Fruit fly (Drosophila melanogaster) whole organism, embryonic: Measurements from ENCODE around the gene CG31921.
A peak's percentile ranks its signal among the peaks of the same experiment; 100 is the strongest.

Experiments used
- Abd-B ChIP-seq: fragments of 200-800 bp; sonication (Bioruptor generic); optimal IDR thresholded peaks from 2 replicates; lab custom pipeline; 2018; ENCODE audit warnings: missing biosample characterization, mild to moderate bottlenecking, missing genetic modification characterization, moderate library complexity
- Adf1 ChIP-seq: fragments of 200-800 bp; sonication (Bioruptor generic); IDR thresholded peaks from 2 replicates; pipeline ENCODE4 v1.3.6; 2022; ENCODE audit warnings: missing biosample characterization, missing genetic modification characterization
- CG10431 ChIP-seq: fragments of 200-800 bp; sonication (Bioruptor generic); optimal IDR thresholded peaks from 3 replicates; lab custom pipeline; 2018; ENCODE audit warnings: missing biosample characterization, mild to moderate bottlenecking, missing genetic modification characterization
- CG11696 ChIP-seq: fragments of 200-800 bp; sonication (Bioruptor generic); IDR thresholded peaks from 2 replicates; pipeline ENCODE4 v1.3.6; 2022; ENCODE audit warnings: missing biosample characterization, missing genetic modification characterization
- CG12769 ChIP-seq: fragments of 200-800 bp; sonication (Bioruptor generic); optimal IDR thresholded peaks from 2 replicates; lab custom pipeline; 2019; ENCODE audit warnings: missing biosample characterization, mild to moderate bottlenecking, missing genetic modification characterization, moderate library complexity
- CG13894 ChIP-seq: fragments of 200-800 bp; sonication (Bioruptor generic); optimal IDR thresholded peaks from 3 replicates; lab custom pipeline; 2018; ENCODE audit warnings: missing biosample characterization, mild to moderate bottlenecking, missing genetic modification characterization, moderate library complexity
- CG14710 ChIP-seq: fragments of 200-800 bp; sonication (Bioruptor generic); optimal IDR thresholded peaks from 3 replicates; lab custom pipeline; 2019; ENCODE audit warnings: missing biosample characterization, mild to moderate bottlenecking, missing genetic modification characterization, moderate library complexity
- CG14860 ChIP-seq: fragments of 200-800 bp; sonication (Bioruptor generic); IDR thresholded peaks from 3 replicates; pipeline ENCODE4 v1.3.6; 2022; ENCODE audit warnings: missing biosample characterization, missing genetic modification characterization; ENCODE audit not compliant: partially characterized antibody
- CG31224 ChIP-seq: fragments of 200-800 bp; sonication (Bioruptor generic); IDR thresholded peaks from 2 replicates; pipeline ENCODE4 v1.3.6; 2022; ENCODE audit warnings: missing biosample characterization, missing genetic modification characterization
- CG32532 ChIP-seq: fragments of 200-800 bp; sonication (Bioruptor generic); IDR thresholded peaks from 2 replicates; pipeline ENCODE4 v1.3.6; 2022; ENCODE audit warnings: missing biosample characterization, missing genetic modification characterization
- CG33557 ChIP-seq: fragments of 200-800 bp; sonication (Bioruptor generic); optimal IDR thresholded peaks from 2 replicates; lab custom pipeline; 2019; ENCODE audit warnings: missing biosample characterization, mild to moderate bottlenecking, missing genetic modification characterization, moderate library complexity
- CG3838 ChIP-seq: fragments of 200-800 bp; sonication (Bioruptor generic); optimal IDR thresholded peaks from 3 replicates; lab custom pipeline; 2016; ENCODE audit warnings: missing biosample characterization, missing genetic modification characterization
- CG6654 ChIP-seq: fragments of 200-800 bp; sonication (Bioruptor generic); optimal IDR thresholded peaks from 2 replicates; lab custom pipeline; 2017; ENCODE audit warnings: missing biosample characterization, mild to moderate bottlenecking, missing genetic modification characterization
- CG6689 ChIP-seq: fragments of 200-800 bp; sonication (Bioruptor generic); IDR thresholded peaks from 2 replicates; pipeline ENCODE4 v1.3.6; 2022; ENCODE audit warnings: missing biosample characterization, missing genetic modification characterization
- CG7786 ChIP-seq: fragments of 200-800 bp; sonication (Bioruptor generic); optimal IDR thresholded peaks from 2 replicates; lab custom pipeline; 2016; ENCODE audit warnings: missing biosample characterization, missing genetic modification characterization
- CG7963 ChIP-seq: fragments of 200-800 bp; sonication (Bioruptor generic); IDR thresholded peaks from 3 replicates; pipeline ENCODE4 v1.3.6; 2022; ENCODE audit warnings: missing biosample characterization, missing genetic modification characterization; ENCODE audit not compliant: partially characterized antibody
- CHES-1-like ChIP-seq: fragments of 200-800 bp; sonication (Bioruptor generic); optimal IDR thresholded peaks from 2 replicates; lab custom pipeline; 2016; ENCODE audit warnings: missing biosample characterization, missing genetic modification characterization
- D ChIP-seq, 2 experiments: fragments of 200-800 bp in 1 of 2; fragments of >200 bp in 1 of 2; sonication (Bioruptor generic) in 1 of 2; optimal IDR thresholded peaks; 2 replicates in 1 of 2; 3 replicates in 1 of 2; lab custom pipeline; 2017; ENCODE audit warnings: mild to moderate bottlenecking in 1 of 2, missing biosample characterization in 1 of 2, missing genetic modification characterization in 1 of 2, missing genetic modification reagents in 1 of 2
- Dref ChIP-seq: fragments of 200-800 bp; sonication (Bioruptor generic); IDR thresholded peaks from 2 replicates; pipeline ENCODE4 v1.3.6; 2022; ENCODE audit warnings: missing biosample characterization, missing genetic modification characterization
- Hand ChIP-seq: fragments of 200-800 bp; sonication (Bioruptor generic); optimal IDR thresholded peaks from 2 replicates; lab custom pipeline; 2017; ENCODE audit warnings: mild to moderate bottlenecking, missing biosample characterization, missing genetic modification reagents, missing genetic modification characterization
- Jarid2 ChIP-seq: fragments of 200-800 bp; sonication (Bioruptor generic); optimal IDR thresholded peaks from 3 replicates; lab custom pipeline; 2017; ENCODE audit warnings: mild to moderate bottlenecking, missing biosample characterization, missing genetic modification reagents, missing genetic modification characterization
- Mes4 ChIP-seq: fragments of 200-800 bp; sonication (Bioruptor generic); optimal IDR thresholded peaks from 2 replicates; lab custom pipeline; 2016; ENCODE audit warnings: missing biosample characterization, missing genetic modification characterization
- Mrtf ChIP-seq: fragments of 200-800 bp; sonication (Bioruptor generic); IDR thresholded peaks from 3 replicates; pipeline ENCODE4 v1.3.6; 2022; ENCODE audit warnings: missing biosample characterization, missing genetic modification characterization
- NC2β ChIP-seq: fragments of 200-800 bp; sonication (Bioruptor generic); optimal IDR thresholded peaks from 2 replicates; lab custom pipeline; 2016; ENCODE audit warnings: missing biosample characterization, missing genetic modification characterization
- NFAT ChIP-seq: fragments of 200-800 bp; sonication (Bioruptor generic); IDR thresholded peaks from 2 replicates; pipeline ENCODE4 v1.3.6; 2022; ENCODE audit warnings: missing biosample characterization, missing genetic modification characterization
- Spps ChIP-seq: fragments of 200-800 bp; sonication (Bioruptor generic); optimal IDR thresholded peaks from 2 replicates; lab custom pipeline; 2018; ENCODE audit warnings: missing biosample characterization, mild to moderate bottlenecking, missing genetic modification characterization
- Trl ChIP-seq, 3 experiments: fragments of >200 bp in 2 of 3; fragments of 200-800 bp in 1 of 3; sonication (Bioruptor generic) in 1 of 3; optimal IDR thresholded peaks; 2 replicates in 1 of 3; 3 replicates in 2 of 3; lab custom pipeline; 2016 to 2017; ENCODE audit warnings: missing biosample characterization in 1 of 3, missing genetic modification characterization in 1 of 3
- az2 ChIP-seq: fragments of 200-800 bp; sonication (Bioruptor generic); optimal IDR thresholded peaks from 3 replicates; lab custom pipeline; 2016; ENCODE audit warnings: missing biosample characterization, missing genetic modification characterization
- chif ChIP-seq, 2 experiments: fragments of 200-800 bp; sonication (Bioruptor generic); optimal IDR thresholded peaks; 3 replicates each; lab custom pipeline; 2016; ENCODE audit warnings: missing biosample characterization in 2 of 2, missing genetic modification characterization in 2 of 2
- ci ChIP-seq: fragments of 200-800 bp; sonication (Bioruptor generic); IDR thresholded peaks from 3 replicates; pipeline ENCODE4 v1.3.6; 2022; ENCODE audit warnings: missing biosample characterization, missing genetic modification characterization
- dmrt11E ChIP-seq: fragments of 200-800 bp; sonication (Bioruptor generic); optimal IDR thresholded peaks from 3 replicates; lab custom pipeline; 2018; ENCODE audit warnings: missing biosample characterization, mild to moderate bottlenecking, missing genetic modification characterization, moderate library complexity
- emc ChIP-seq: fragments of 200-800 bp; sonication (Bioruptor generic); optimal IDR thresholded peaks from 2 replicates; lab custom pipeline; 2016; ENCODE audit warnings: missing biosample characterization, missing genetic modification characterization
- ems ChIP-seq: fragments of 200-800 bp; sonication (Bioruptor generic); optimal IDR thresholded peaks from 3 replicates; lab custom pipeline; 2016; ENCODE audit warnings: missing biosample characterization, missing genetic modification characterization
- fu2 ChIP-seq: fragments of 200-800 bp; sonication (Bioruptor generic); optimal IDR thresholded peaks from 2 replicates; lab custom pipeline; 2016; ENCODE audit warnings: missing biosample characterization, missing genetic modification characterization
- gt ChIP-seq: fragments of 200-800 bp; sonication (Bioruptor generic); IDR thresholded peaks from 2 replicates; pipeline ENCODE4 v1.3.6; 2022; ENCODE audit warnings: missing biosample characterization, missing genetic modification characterization
- inv ChIP-seq: fragments of 200-800 bp; sonication (Bioruptor generic); IDR thresholded peaks from 2 replicates; pipeline ENCODE4 v1.3.6; 2022; ENCODE audit warnings: missing biosample characterization, missing genetic modification characterization; ENCODE audit not compliant: partially characterized antibody
- nerfin-1 ChIP-seq: fragments of 200-800 bp; sonication (Bioruptor generic); optimal IDR thresholded peaks from 3 replicates; lab custom pipeline; 2019; ENCODE audit warnings: missing biosample characterization, mild to moderate bottlenecking, missing genetic modification characterization, moderate library complexity
- phol ChIP-seq: fragments of 200-800 bp; sonication (Bioruptor generic); optimal IDR thresholded peaks from 3 replicates; lab custom pipeline; 2018; ENCODE audit warnings: missing biosample characterization, mild to moderate bottlenecking, missing genetic modification characterization, moderate library complexity
- pzg ChIP-seq: fragments of 200-800 bp; sonication (Bioruptor generic); optimal IDR thresholded peaks from 3 replicates; lab custom pipeline; 2018; ENCODE audit warnings: missing biosample characterization, mild to moderate bottlenecking, missing genetic modification characterization, moderate library complexity
- row ChIP-seq: fragments of 200-800 bp; sonication (Bioruptor generic); IDR thresholded peaks from 3 replicates; pipeline ENCODE4 v1.3.6; 2022; ENCODE audit warnings: missing biosample characterization, missing genetic modification characterization
- salm ChIP-seq: fragments of 200-800 bp; sonication (Bioruptor generic); optimal IDR thresholded peaks from 2 replicates; lab custom pipeline; 2018; ENCODE audit warnings: missing biosample characterization, mild to moderate bottlenecking, missing genetic modification characterization
- schlank ChIP-seq: fragments of 200-800 bp; sonication (Bioruptor generic); optimal IDR thresholded peaks from 2 replicates; lab custom pipeline; 2018; ENCODE audit warnings: missing biosample characterization, mild to moderate bottlenecking, missing genetic modification characterization
- scrt ChIP-seq: fragments of 200-800 bp; sonication (Bioruptor generic); optimal IDR thresholded peaks from 2 replicates; lab custom pipeline; 2018; ENCODE audit warnings: missing biosample characterization, mild to moderate bottlenecking, missing genetic modification characterization, moderate library complexity
- sens ChIP-seq: fragments of 200-800 bp; sonication (Bioruptor generic); peaks from one replicate; lab custom pipeline; 2016; ENCODE audit warnings: missing biosample characterization, missing genetic modification characterization
- tna ChIP-seq: fragments of 200-800 bp; sonication (Bioruptor generic); IDR thresholded peaks from 2 replicates; pipeline ENCODE4 v1.3.6; 2022; ENCODE audit warnings: missing biosample characterization, missing genetic modification characterization; ENCODE audit not compliant: partially characterized antibody
- ttk ChIP-seq: fragments of 200-800 bp; sonication (Bioruptor generic); IDR thresholded peaks from 2 replicates; pipeline ENCODE4 v2.1.2; 2022; ENCODE audit warnings: missing biosample characterization, missing genetic modification characterization
- vfl ChIP-seq: fragments of 200-800 bp; sonication (Bioruptor generic); optimal IDR thresholded peaks from 2 replicates; lab custom pipeline; 2016; ENCODE audit warnings: missing biosample characterization, missing genetic modification characterization
- wdn ChIP-seq: fragments of 200-800 bp; sonication (Bioruptor generic); IDR thresholded peaks from 2 replicates; pipeline ENCODE4 v1.3.6; 2022; ENCODE audit warnings: missing biosample characterization, missing genetic modification characterization
- zen2 ChIP-seq: fragments of 200-800 bp; sonication (Bioruptor generic); IDR thresholded peaks from 3 replicates; pipeline ENCODE4 v1.3.6; 2022; ENCODE audit warnings: missing biosample characterization, missing genetic modification characterization; ENCODE audit not compliant: partially characterized antibody

CG31921 gene

dm6 chr2L:309812-310431 lies 22.2 kb downstream of the CG31921 start (continued):
- TF ChIP-seq D (optimal IDR thresholded peaks at IDR 0.05; lab: Kevin White, UChicago) = no peak
- TF ChIP-seq D (GFP tag; optimal IDR thresholded peaks at IDR 0.05; lab: Kevin White, UChicago) = no peak
- no peak for TF ChIP-seq CG6654 (GFP tag; lab: Kevin White, UChicago)
- TF ChIP-seq Abd-B = no peak
- TF ChIP-seq dmrt11E (tag; lab: Kevin White, UChicago) = no peak
- no peak for TF ChIP-seq CG31224 (GFP tag; lab: Robert Waterston, UW)
- no peak for TF ChIP-seq CG6689 (GFP tag; lab: Robert Waterston, UW)
- no peak for TF ChIP-seq CG3838 (GFP tag; lab: Kevin White, UChicago)
- TF ChIP-seq CG13894 = peak; percentile 57
- no peak for TF ChIP-seq ttk (GFP tag; lab: Robert Waterston, UW)
- TF ChIP-seq az2 (GFP tag; lab: Kevin White, UChicago) = no peak
- TF ChIP-seq chif (GFP tag; optimal IDR thresholded peaks at IDR 0.05; lab: Kevin White, UChicago) = no peak
- no peak for TF ChIP-seq inv
- peak; percentile 71 for TF ChIP-seq Jarid2 (GFP tag; lab: Kevin White, UChicago)
- peak; percentile 61; the same call in 2 of the 3 replicates for TF ChIP-seq ci (GFP tag; lab: Robert Waterston, UW)
- TF ChIP-seq nerfin-1 = no peak
- peak; percentile 5; the same call in 1 of the 2 replicates for TF ChIP-seq NFAT (GFP tag; lab: Robert Waterston, UW)
- no peak for TF ChIP-seq salm (tag; lab: Kevin White, UChicago)
- TF ChIP-seq Adf1 = peak; percentile 23; the same call in 1 of the 2 replicates
- no peak for TF ChIP-seq CHES-1-like (GFP tag; lab: Kevin White, UChicago)
- no peak for TF ChIP-seq CG7963 (GFP tag; lab: Robert Waterston, UW)
- TF ChIP-seq schlank (tag; lab: Kevin White, UChicago) = no peak
- peak; percentile 68 for TF ChIP-seq CG12769 (tag; lab: Kevin White, UChicago)
- no peak for TF ChIP-seq tna (GFP tag; lab: Robert Waterston, UW)
- TF ChIP-seq Mrtf (GFP tag; lab: Robert Waterston, UW) = no peak
- no peak for TF ChIP-seq CG14860 (GFP tag; lab: Robert Waterston, UW)
- no peak for TF ChIP-seq phol (tag; lab: Kevin White, UChicago)
- TF ChIP-seq pzg (GFP tag; lab: Kevin White, UChicago) = no peak
- TF ChIP-seq Trl (optimal IDR thresholded peaks at IDR 0.05; lab: Kevin White, UChicago) = peak; percentile 77 to 90
- peak; percentile 9 for TF ChIP-seq Trl (GFP tag; optimal IDR thresholded peaks at IDR 0.05; lab: Kevin White, UChicago)
- no peak for TF ChIP-seq emc (GFP tag; lab: Kevin White, UChicago)
- TF ChIP-seq gt = no peak
- no peak for TF ChIP-seq row (GFP tag; lab: Robert Waterston, UW)
- no peak for TF ChIP-seq CG32532 (GFP tag; lab: Robert Waterston, UW)
- TF ChIP-seq CG7786 (GFP tag; lab: Kevin White, UChicago) = no peak
- TF ChIP-seq ems = no peak
- no peak for TF ChIP-seq CG10431 (GFP tag; lab: Kevin White, UChicago)
- TF ChIP-seq sens (GFP tag; lab: Kevin White, UChicago) = no peak
- no peak for TF ChIP-seq Mes4 (GFP tag; lab: Kevin White, UChicago)
- TF ChIP-seq Dref (GFP tag; lab: Robert Waterston, UW) = no peak
- no peak for TF ChIP-seq wdn (GFP tag; lab: Robert Waterston, UW)
- no peak for TF ChIP-seq scrt (GFP tag; lab: Kevin White, UChicago)
- no peak for TF ChIP-seq vfl (GFP tag; lab: Kevin White, UChicago)
- no peak for TF ChIP-seq NC2β (GFP tag; lab: Kevin White, UChicago)
- TF ChIP-seq CG11696 (GFP tag; lab: Robert Waterston, UW) = no peak
- 0 out of 3 replicates have a peak, but pooled peaks have one; percentile 26 for TF ChIP-seq zen2 (GFP tag; lab: Robert Waterston, UW)
- no peak for TF ChIP-seq CG33557 (GFP tag; lab: Kevin White, UChicago)
- no peak for TF ChIP-seq fu2
- no peak for TF ChIP-seq Spps (tag; lab: Kevin White, UChicago)
- TF ChIP-seq Hand = no peak
- no peak for TF ChIP-seq CG14710 (tag; lab: Kevin White, UChicago)
